Worm (Caenorhabditis elegans): ENCODE results near the gene B0228.8.

Gene B0228.8

DNA sequence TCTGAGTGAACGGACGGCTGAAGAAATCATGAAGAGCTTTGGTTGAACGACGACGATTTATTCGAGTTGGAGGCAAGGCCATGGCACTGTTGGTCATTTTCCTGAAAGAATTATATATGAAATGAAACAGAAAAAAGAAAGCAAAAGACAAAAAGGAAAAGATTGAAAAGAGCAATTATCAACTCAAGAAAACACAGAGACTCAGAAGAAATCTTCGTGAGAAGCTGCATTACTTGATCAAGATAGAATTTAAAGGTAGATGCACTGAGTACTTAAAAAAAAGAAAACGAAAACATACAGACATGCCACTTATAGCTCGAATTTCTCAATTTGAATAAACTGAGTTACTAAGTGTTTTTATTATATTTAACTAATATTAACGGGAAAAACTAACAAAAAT, 42.8 kb downstream of the B0228.8 start, which contains the start of gene cpna-5:
TSS of gene cpna-5 (minus strand) at position 101 of the 400 bp plus-strand sequence.
- no peak for TF ChIP-seq klf-2 (GFP tag; conservative IDR thresholded peaks at IDR 0.05)
- TF ChIP-seq ztf-29 (GFP tag; IDR thresholded peaks at IDR 0.05), result no peak
- TF ChIP-seq T22C8.4 (GFP tag; IDR thresholded peaks at IDR 0.05), result no peak
- no peak for TF ChIP-seq ztf-23 (GFP tag; IDR thresholded peaks at IDR 0.05)
- no peak for TF ChIP-seq cog-1 (tag; optimal IDR thresholded peaks at IDR 0.05)
- TF ChIP-seq flt-1 (GFP tag; IDR thresholded peaks at IDR 0.05), result no peak
- no peak for TF ChIP-seq med-1 (GFP tag; optimal IDR thresholded peaks at IDR 0.05; ENCODE audit: insufficient read depth)
- TF ChIP-seq tab-1 (GFP tag; IDR thresholded peaks at IDR 0.05), result no peak
- TF ChIP-seq ref-1 (GFP tag; conservative IDR thresholded peaks at IDR 0.05), result no peak

DNA sequence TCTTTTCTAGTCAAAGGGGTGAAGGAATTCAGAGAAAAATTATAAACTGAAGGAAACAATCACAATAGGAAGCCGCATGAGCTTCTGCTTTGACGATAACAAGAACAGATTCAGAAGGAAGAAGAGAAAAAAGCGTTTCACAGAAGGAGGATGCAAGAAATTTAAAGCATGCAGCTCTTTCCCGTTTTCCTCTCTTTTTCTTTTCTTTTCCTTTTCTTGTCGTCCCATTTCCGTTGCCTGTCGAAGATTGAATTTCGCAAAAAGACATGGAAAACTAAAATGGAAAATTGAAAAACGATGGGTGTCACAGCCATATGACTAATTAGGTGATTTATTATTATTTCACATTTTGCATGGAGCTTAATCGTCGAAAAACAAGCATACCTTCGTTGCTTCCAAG, 45.2 kb downstream of the B0228.8 start:
- no peak for TF ChIP-seq tab-1 (GFP tag; IDR thresholded peaks at IDR 0.05)
- no peak for TF ChIP-seq med-1 (GFP tag; optimal IDR thresholded peaks at IDR 0.05; ENCODE audit: insufficient read depth)
- no peak for TF ChIP-seq klf-2 (GFP tag; conservative IDR thresholded peaks at IDR 0.05)
- no peak for TF ChIP-seq flt-1 (GFP tag; IDR thresholded peaks at IDR 0.05)
- no peak for TF ChIP-seq ztf-23 (GFP tag; IDR thresholded peaks at IDR 0.05)
- TF ChIP-seq ztf-29 (GFP tag; IDR thresholded peaks at IDR 0.05), result no peak
- TF ChIP-seq ref-1 (GFP tag; conservative IDR thresholded peaks at IDR 0.05), result no peak
- no peak for TF ChIP-seq cog-1 (tag; optimal IDR thresholded peaks at IDR 0.05)
- no peak for TF ChIP-seq T22C8.4 (GFP tag; IDR thresholded peaks at IDR 0.05)

DNA sequence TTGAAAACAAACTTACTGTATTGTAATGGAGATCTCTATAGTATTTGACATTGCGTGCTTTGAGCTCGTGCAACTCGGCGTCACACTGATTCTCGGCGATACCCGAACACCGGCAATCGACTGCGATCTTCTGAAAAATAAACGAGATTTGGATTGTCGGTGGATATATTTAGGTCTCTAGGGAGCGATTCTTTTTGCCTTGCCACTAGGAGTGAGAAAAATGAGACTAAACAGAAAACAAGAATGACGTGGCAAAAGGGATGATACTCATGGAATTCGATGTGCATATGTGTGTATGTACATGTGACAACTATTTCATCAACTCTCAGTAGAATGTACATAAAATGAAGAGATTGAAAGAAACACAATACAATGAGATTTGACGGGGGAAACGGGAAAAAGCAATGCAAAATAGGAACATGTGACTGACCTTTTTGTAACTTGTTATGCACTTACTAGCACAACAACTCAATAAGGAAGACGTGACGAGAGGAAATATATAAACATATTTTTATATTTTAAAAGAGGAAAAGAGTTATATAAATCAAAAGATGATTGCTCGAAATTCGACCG, 46.6 kb downstream of the B0228.8 start:
- TF ChIP-seq flt-1 (GFP tag; IDR thresholded peaks at IDR 0.05) (no peak), ref-1 (GFP tag; conservative IDR thresholded peaks at IDR 0.05) (no peak), tab-1 (GFP tag; IDR thresholded peaks at IDR 0.05) (no peak)
